Worm (Caenorhabditis elegans) whole organism, late embryonic: ENCODE results near the gene C04E6.13.

Experiments used
- ama-1 ChIP-seq: fragments of 150-350 bp; optimal IDR thresholded peaks from 2 replicates; lab custom pipeline; 2014
- elt-4 ChIP-seq: sonication (generic microtip); optimal IDR thresholded peaks from 2 replicates; lab custom pipeline; 2016; ENCODE audit warnings: missing genetic modification characterization, missing compliant biosample characterization
- fkh-6 ChIP-seq: sonication (generic microtip); optimal IDR thresholded peaks from 2 replicates; lab custom pipeline; 2016; ENCODE audit warnings: missing genetic modification characterization, missing compliant biosample characterization
- hlh-15 ChIP-seq: sonication (generic microtip); optimal IDR thresholded peaks from 2 replicates; lab custom pipeline; 2016; ENCODE audit warnings: missing genetic modification characterization, missing compliant biosample characterization
- pag-3 ChIP-seq: sonication (generic microtip); optimal IDR thresholded peaks from 2 replicates; lab custom pipeline; 2016; ENCODE audit warnings: missing compliant biosample characterization, missing genetic modification characterization, borderline replicate concordance
- sox-4 ChIP-seq: sonication (generic microtip); optimal IDR thresholded peaks from 2 replicates; lab custom pipeline; 2017; ENCODE audit warnings: mild to moderate bottlenecking, missing genetic modification characterization, inconsistent platforms, missing compliant biosample characterization

DNA sequence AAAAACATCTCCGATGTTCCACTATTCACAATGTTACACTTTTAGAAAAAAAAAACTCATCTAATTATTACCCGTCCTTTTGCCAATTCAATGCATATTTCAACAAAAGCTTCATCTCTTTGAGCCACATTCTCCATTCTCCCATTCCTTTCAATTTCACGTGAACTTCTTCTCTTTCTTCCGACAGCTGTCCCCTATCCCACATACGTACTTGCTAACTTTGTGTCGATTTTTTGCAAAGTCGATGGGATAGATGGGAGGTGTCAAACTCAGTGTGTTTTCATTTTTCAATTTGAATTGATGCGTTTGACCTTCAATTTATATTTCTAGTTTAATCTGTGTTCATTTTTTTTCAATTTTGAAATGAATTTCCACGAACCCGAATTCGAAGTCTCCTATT, 21.3 kb upstream of the C04E6.13 start:
- TF ChIP-seq elt-4 (tag; lab: Kevin White, UChicago) (no peak), ama-1 (no peak), hlh-15 (tag; lab: Kevin White, UChicago) (no peak), fkh-6 (no peak), pag-3 (tag; lab: Kevin White, UChicago) (no peak), sox-4 (tag; lab: Kevin White, UChicago) (no peak)
